Worm (Caenorhabditis elegans) whole organism, mixed stage, embryonic: ENCODE results near the gene K03B4.2.

Experiments used
- M03D4.4 ChIP-seq: sonication (generic microtip); optimal IDR thresholded peaks from 2 replicates; lab custom pipeline; 2017; ENCODE audit warnings: mild to moderate bottlenecking, missing genetic modification characterization, missing compliant biosample characterization
- blmp-1 ChIP-seq: fragments of 150-350 bp; optimal IDR thresholded peaks from 2 replicates; lab custom pipeline; 2014; ENCODE audit warnings: missing biosample characterization, missing genetic modification characterization
- ceh-39 ChIP-seq: fragments of 150-350 bp; optimal IDR thresholded peaks from 2 replicates; lab custom pipeline; 2014; ENCODE audit warnings: missing biosample characterization, missing genetic modification characterization
- ceh-43 ChIP-seq: fragments of 200-800 bp; sonication (Bioruptor generic); optimal IDR thresholded peaks from 2 replicates; lab custom pipeline; 2018; ENCODE audit warnings: mild to moderate bottlenecking, missing genetic modification characterization, moderate library complexity, missing compliant biosample characterization
- ces-1 ChIP-seq: fragments of 150-350 bp; optimal IDR thresholded peaks from 2 replicates; lab custom pipeline; 2014; ENCODE audit warnings: missing biosample characterization, missing genetic modification reagents, missing genetic modification characterization
- cnd-1 ChIP-seq: fragments of 200-800 bp; sonication (Bioruptor generic); optimal IDR thresholded peaks from 2 replicates; lab custom pipeline; 2018; ENCODE audit warnings: mild to moderate bottlenecking, missing genetic modification characterization, missing compliant biosample characterization
- drap-1 ChIP-seq: fragments of 200-800 bp; sonication (Bioruptor generic); optimal IDR thresholded peaks from 3 replicates; lab custom pipeline; 2018; ENCODE audit warnings: mild to moderate bottlenecking, missing genetic modification characterization, missing compliant biosample characterization
- elt-1 ChIP-seq: sonication (generic microtip); optimal IDR thresholded peaks from 2 replicates; lab custom pipeline; 2017; ENCODE audit warnings: missing genetic modification characterization, mild to moderate bottlenecking, missing compliant biosample characterization, antibody characterized with exemption, moderate library complexity, borderline replicate concordance; ENCODE audit not compliant: insufficient read depth
- elt-3 ChIP-seq: fragments of 150-350 bp; optimal IDR thresholded peaks from 2 replicates; lab custom pipeline; 2014; ENCODE audit warnings: missing biosample characterization, missing genetic modification characterization
- ham-2 ChIP-seq: fragments of 200-800 bp; sonication (Bioruptor generic); optimal IDR thresholded peaks from 2 replicates; lab custom pipeline; 2018; ENCODE audit warnings: mild to moderate bottlenecking, missing genetic modification characterization, missing compliant biosample characterization
- hlh-1 ChIP-seq: fragments of 150-350 bp; optimal IDR thresholded peaks from 2 replicates; lab custom pipeline; 2014; ENCODE audit warnings: missing biosample characterization, missing genetic modification reagents, missing genetic modification characterization
- lin-13 ChIP-seq: fragments of 150-350 bp; optimal IDR thresholded peaks from 2 replicates; lab custom pipeline; 2014; ENCODE audit warnings: missing biosample characterization, missing genetic modification characterization
- lin-32 ChIP-seq: fragments of 200-800 bp; sonication (Bioruptor generic); optimal IDR thresholded peaks from 2 replicates; lab custom pipeline; 2018; ENCODE audit warnings: mild to moderate bottlenecking, missing genetic modification characterization, missing compliant biosample characterization
- lsy-2 ChIP-seq: fragments of 150-350 bp; optimal IDR thresholded peaks from 2 replicates; lab custom pipeline; 2014; ENCODE audit warnings: missing biosample characterization, missing genetic modification characterization
- mab-5 ChIP-seq: fragments of 150-350 bp; optimal IDR thresholded peaks from 2 replicates; lab custom pipeline; 2014; ENCODE audit warnings: missing biosample characterization, missing genetic modification characterization
- mep-1 ChIP-seq: fragments of 150-350 bp; optimal IDR thresholded peaks from 2 replicates; lab custom pipeline; 2017; ENCODE audit warnings: missing biosample characterization, missing genetic modification reagents, missing genetic modification characterization, inconsistent platforms
- mls-2 ChIP-seq: sonication (generic microtip); optimal IDR thresholded peaks from 2 replicates; lab custom pipeline; 2016; ENCODE audit warnings: mild to moderate bottlenecking, missing genetic modification characterization, moderate library complexity, missing compliant biosample characterization
- nhr-2 ChIP-seq: fragments of 150-350 bp; optimal IDR thresholded peaks from 2 replicates; lab custom pipeline; 2014; ENCODE audit warnings: missing biosample characterization, missing genetic modification characterization
- nhr-237 ChIP-seq: fragments of 150-350 bp; optimal IDR thresholded peaks from 2 replicates; lab custom pipeline; 2014; ENCODE audit warnings: missing biosample characterization, missing genetic modification characterization
- nhr-28 ChIP-seq: fragments of 150-350 bp; optimal IDR thresholded peaks from 2 replicates; lab custom pipeline; 2014; ENCODE audit warnings: missing biosample characterization, missing genetic modification characterization
- nhr-76 ChIP-seq: sonication (generic microtip); optimal IDR thresholded peaks from 2 replicates; lab custom pipeline; 2017; ENCODE audit warnings: missing biosample characterization, missing genetic modification characterization
- pha-4 ChIP-seq: fragments of 150-350 bp; optimal IDR thresholded peaks from 2 replicates; lab custom pipeline; 2018; ENCODE audit warnings: missing biosample characterization, missing genetic modification reagents, missing genetic modification characterization
- sem-2 ChIP-seq: fragments of 200-800 bp; sonication (Bioruptor generic); optimal IDR thresholded peaks from 2 replicates; lab custom pipeline; 2018; ENCODE audit warnings: mild to moderate bottlenecking, missing genetic modification characterization, missing compliant biosample characterization
- snpc-4 ChIP-seq: fragments of 150-350 bp; optimal IDR thresholded peaks from 2 replicates; lab custom pipeline; 2014; ENCODE audit warnings: missing biosample characterization, missing genetic modification characterization
- sptf-1 ChIP-seq: sonication (generic microtip); optimal IDR thresholded peaks from 2 replicates; lab custom pipeline; 2017; ENCODE audit warnings: mild to moderate bottlenecking, missing genetic modification characterization, moderate library complexity, missing compliant biosample characterization
- tbx-8 ChIP-seq: fragments of 200-800 bp; sonication (Bioruptor generic); optimal IDR thresholded peaks from 2 replicates; lab custom pipeline; 2018; ENCODE audit warnings: mild to moderate bottlenecking, missing genetic modification characterization, moderate library complexity, missing compliant biosample characterization
- unc-120 ChIP-seq: sonication (generic microtip); optimal IDR thresholded peaks from 2 replicates; lab custom pipeline; 2017; ENCODE audit warnings: missing genetic modification characterization, missing compliant biosample characterization; ENCODE audit not compliant: poor library complexity, severe bottlenecking
- unc-39 ChIP-seq: fragments of 150-350 bp; optimal IDR thresholded peaks from 2 replicates; lab custom pipeline; 2014; ENCODE audit warnings: missing biosample characterization, missing genetic modification characterization
- unc-62 ChIP-seq: fragments of 150-350 bp; optimal IDR thresholded peaks from 2 replicates; lab custom pipeline; 2014; ENCODE audit warnings: missing biosample characterization, missing genetic modification reagents, missing genetic modification characterization
- zip-8 ChIP-seq: fragments of 150-350 bp; optimal IDR thresholded peaks from 2 replicates; lab custom pipeline; 2014; ENCODE audit warnings: missing biosample characterization, missing genetic modification characterization
- ztf-11 ChIP-seq: fragments of 150-350 bp; optimal IDR thresholded peaks from 2 replicates; lab custom pipeline; 2014; ENCODE audit warnings: missing biosample characterization, missing genetic modification characterization

The K03B4.2 gene

DNA sequence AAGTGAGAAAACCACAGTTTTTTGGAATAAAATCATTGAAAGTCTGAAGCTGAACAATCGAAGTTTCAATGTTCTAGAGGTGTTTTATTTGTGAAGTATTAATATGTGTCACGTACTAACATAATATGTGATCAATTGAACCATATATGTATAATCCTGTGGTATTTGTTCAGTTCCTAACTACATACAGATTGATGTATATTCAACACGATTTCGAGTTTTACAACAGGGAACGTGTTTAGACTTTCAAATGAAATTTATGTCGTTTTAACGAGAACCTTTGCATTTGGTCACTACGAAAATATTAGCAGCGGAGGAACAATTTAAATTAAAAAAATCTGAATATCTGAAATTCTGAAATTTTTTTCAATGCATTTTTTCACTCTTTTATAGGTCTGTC, 13.3 kb upstream of the K03B4.2 start, which contains the start of gene K03B4.8:
TSS of gene K03B4.8 (minus strand) at position 101 of the 400 bp plus-strand sequence.
- TF ChIP-seq lsy-2 (tag; lab: Kevin White, UChicago): no peak
- TF ChIP-seq elt-3 (tag; lab: Kevin White, UChicago): no peak
- TF ChIP-seq ces-1 (GFP tag; lab: Kevin White, UChicago): no peak
- TF ChIP-seq ham-2: no peak
- no peak for TF ChIP-seq M03D4.4 (tag; lab: Kevin White, UChicago)
- TF ChIP-seq cnd-1: no peak
- TF ChIP-seq zip-8: no peak
- no peak for TF ChIP-seq unc-39 (tag; lab: Kevin White, UChicago)
- TF ChIP-seq hlh-1 (tag; lab: Kevin White, UChicago): no peak
- TF ChIP-seq ztf-11 (tag; lab: Kevin White, UChicago): no peak
- no peak for TF ChIP-seq nhr-76 (tag; lab: Kevin White, UChicago)

DNA sequence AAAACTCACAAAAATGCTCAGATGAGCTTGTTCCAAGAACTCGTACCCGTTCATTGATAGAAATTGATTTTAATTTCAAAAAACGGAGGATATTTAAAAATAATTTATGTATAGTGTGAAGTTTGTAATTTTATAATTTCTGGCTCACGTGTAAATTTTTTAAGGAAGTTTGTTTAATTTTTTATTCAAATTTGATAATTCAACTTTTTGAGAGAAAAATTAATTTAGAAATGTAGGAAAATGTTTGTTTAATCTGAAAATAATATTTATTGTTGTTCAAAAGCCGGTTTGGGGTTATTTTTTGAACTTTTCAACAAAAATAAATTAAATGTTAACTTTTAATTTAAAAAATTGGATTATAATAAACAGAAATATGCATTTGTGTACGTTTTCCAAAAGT, 11.7 kb upstream of the K03B4.2 start, which contains the start of gene K03B4.6:
TSS of gene K03B4.6 (minus strand) at position 101 of the 400 bp plus-strand sequence.
- TF ChIP-seq ceh-43 (no peak), snpc-4 (tag; lab: Kevin White, UChicago) (no peak), nhr-28 (no peak), mls-2 (no peak), lin-32 (GFP tag; lab: Kevin White, UChicago) (no peak), lsy-2 (tag; lab: Kevin White, UChicago) (no peak), elt-3 (tag; lab: Kevin White, UChicago) (no peak), zip-8 (no peak), unc-120 (tag; lab: Kevin White, UChicago) (no peak), pha-4 (tag; lab: Kevin White, UChicago) (no peak), ceh-39 (tag; lab: Kevin White, UChicago) (no peak), drap-1 (GFP tag; lab: Kevin White, UChicago) (no peak), mab-5 (tag; lab: Kevin White, UChicago) (no peak), sptf-1 (tag; lab: Kevin White, UChicago) (no peak)
- TF ChIP-seq, all 35 proteins: peak for 0

DNA sequence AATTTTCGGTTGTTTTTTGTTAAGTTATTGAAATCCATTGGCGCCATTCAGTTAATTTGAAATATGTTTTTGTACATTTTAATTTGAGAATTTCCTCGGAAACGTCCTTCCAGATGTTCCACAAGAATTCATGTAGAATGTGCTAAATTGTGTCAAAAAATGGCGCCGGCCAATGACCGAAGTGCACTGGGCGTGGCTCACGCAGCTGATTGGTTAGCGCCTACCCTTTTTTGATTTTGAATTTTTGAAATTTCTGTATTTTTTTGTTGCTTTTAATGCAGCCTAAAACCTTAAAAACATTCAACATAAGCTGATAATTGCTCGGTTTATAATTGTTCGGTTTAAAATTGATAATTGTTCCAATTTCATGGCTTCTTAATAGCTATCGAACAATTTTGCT, 11.0 kb upstream of the K03B4.2 start:
- TF ChIP-seq cnd-1: no peak
- no peak for TF ChIP-seq sem-2 (GFP tag; lab: Kevin White, UChicago)
- TF ChIP-seq lsy-2 (tag; lab: Kevin White, UChicago): no peak
- no peak for TF ChIP-seq nhr-76 (tag; lab: Kevin White, UChicago)
- TF ChIP-seq unc-120 (tag; lab: Kevin White, UChicago): no peak
- TF ChIP-seq nhr-2 (tag; lab: Kevin White, UChicago): no peak
- no peak for TF ChIP-seq ceh-39 (tag; lab: Kevin White, UChicago)
- no peak for TF ChIP-seq mab-5 (tag; lab: Kevin White, UChicago)
- TF ChIP-seq, all 35 proteins: peak for 0

DNA sequence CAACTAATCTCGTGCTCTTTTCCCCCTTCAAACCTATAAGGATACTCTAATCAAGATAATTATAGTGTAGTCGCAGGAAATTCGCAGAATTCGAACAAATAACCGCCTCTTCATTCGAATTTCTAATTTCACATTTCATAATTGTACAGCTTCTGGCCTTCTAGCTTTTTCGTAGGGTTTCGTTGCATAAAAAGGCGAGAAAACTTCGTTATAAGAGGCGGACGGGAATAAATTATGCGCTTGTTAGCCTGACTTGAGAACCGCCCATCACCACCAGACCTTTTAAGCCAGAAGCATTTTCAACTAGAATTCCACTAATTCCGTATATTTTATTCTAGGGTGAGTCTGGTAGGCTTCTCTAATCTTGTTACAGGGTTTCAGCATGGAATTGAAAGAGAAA, 6.1 kb upstream of the K03B4.2 start, which contains the start of gene K03B4.4:
TSS of gene K03B4.4 (plus strand) at position 301 of the 400 bp plus-strand sequence.
- TF ChIP-seq tbx-8: no peak
- no peak for TF ChIP-seq snpc-4 (tag; lab: Kevin White, UChicago)
- no peak for TF ChIP-seq blmp-1 (tag; lab: Kevin White, UChicago)
- TF ChIP-seq ztf-11 (tag; lab: Kevin White, UChicago): no peak
- TF ChIP-seq nhr-28: no peak
- no peak for TF ChIP-seq ceh-43
- no peak for TF ChIP-seq unc-39 (tag; lab: Kevin White, UChicago)
- TF ChIP-seq drap-1 (GFP tag; lab: Kevin White, UChicago): no peak
- no peak for TF ChIP-seq lin-32 (GFP tag; lab: Kevin White, UChicago)
- no peak for TF ChIP-seq lin-13 (tag; lab: Kevin White, UChicago)
- TF ChIP-seq nhr-237: no peak
- no peak for TF ChIP-seq ham-2
- no peak for TF ChIP-seq elt-1
- no peak for TF ChIP-seq cnd-1
- TF ChIP-seq ces-1 (GFP tag; lab: Kevin White, UChicago): no peak

DNA sequence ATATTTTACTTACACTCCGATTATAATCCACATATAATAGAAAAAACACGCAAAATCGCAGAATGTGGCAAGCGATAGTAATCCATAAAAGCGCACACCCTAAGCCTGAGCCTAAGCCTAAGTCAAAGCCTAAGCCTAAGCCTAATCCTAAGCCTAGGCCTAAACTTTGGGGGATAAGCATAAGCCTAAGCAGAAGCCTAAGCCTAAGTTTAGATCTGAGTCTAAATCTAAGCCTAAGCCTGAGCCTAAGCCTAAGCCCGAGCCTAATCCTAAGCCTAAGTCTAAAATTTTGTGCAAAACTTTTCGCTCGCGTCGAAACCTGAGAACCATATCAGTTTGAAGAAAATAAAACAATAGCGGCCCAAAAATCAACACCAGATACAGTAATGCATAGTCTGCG, 3.7 kb upstream of the K03B4.2 start:
- TF ChIP-seq lin-32 (GFP tag; lab: Kevin White, UChicago): no peak
- TF ChIP-seq elt-1: no peak
- no peak for TF ChIP-seq lin-13 (tag; lab: Kevin White, UChicago)
- no peak for TF ChIP-seq unc-120 (tag; lab: Kevin White, UChicago)
- no peak for TF ChIP-seq tbx-8
- TF ChIP-seq nhr-2 (tag; lab: Kevin White, UChicago): no peak
- TF ChIP-seq hlh-1 (tag; lab: Kevin White, UChicago): no peak
- TF ChIP-seq mep-1: no peak
- no peak for TF ChIP-seq unc-62 (GFP tag; lab: Kevin White, UChicago)
- TF ChIP-seq blmp-1 (tag; lab: Kevin White, UChicago): no peak
- no peak for TF ChIP-seq elt-3 (tag; lab: Kevin White, UChicago)
- TF ChIP-seq unc-39 (tag; lab: Kevin White, UChicago): no peak
